Worm (Caenorhabditis elegans) whole organism, early embryonic: Measurements from ENCODE around the gene C23G10.7.

Source experiments
- B0310.2 ChIP-seq: sonication (generic microtip); optimal IDR thresholded peaks from 2 replicates; lab custom pipeline; 2016; ENCODE audit warnings: mild to moderate bottlenecking, missing genetic modification characterization, missing compliant biosample characterization
- F13C5.2 ChIP-seq: sonication (generic microtip); optimal IDR thresholded peaks from 2 replicates; lab custom pipeline; 2017; ENCODE audit warnings: mild to moderate bottlenecking, missing genetic modification characterization, inconsistent platforms, missing compliant biosample characterization
- aly-1 ChIP-seq: sonication (generic microtip); optimal IDR thresholded peaks from 2 replicates; lab custom pipeline; 2016; ENCODE audit warnings: missing genetic modification characterization, missing compliant biosample characterization
- ama-1 ChIP-seq: fragments of 150-350 bp; optimal IDR thresholded peaks from 2 replicates; lab custom pipeline; 2014
- ceh-13 ChIP-seq: fragments of 200-800 bp; sonication (Bioruptor generic); optimal IDR thresholded peaks from 2 replicates; lab custom pipeline; 2018; ENCODE audit warnings: mild to moderate bottlenecking, missing genetic modification characterization, missing compliant biosample characterization
- ceh-36 ChIP-seq: sonication (generic microtip); optimal IDR thresholded peaks from 2 replicates; lab custom pipeline; 2016; ENCODE audit warnings: missing genetic modification characterization, inconsistent platforms, missing compliant biosample characterization
- ets-7 ChIP-seq: sonication (generic microtip); optimal IDR thresholded peaks from 2 replicates; lab custom pipeline; 2016; ENCODE audit warnings: missing genotype, missing genetic modification characterization, missing compliant biosample characterization
- flt-1 ChIP-seq: fragments of 200-800 bp; sonication (Bioruptor generic); IDR thresholded peaks from 2 replicates; pipeline ENCODE4 v1.3.6; 2022; ENCODE audit warnings: missing genetic modification characterization, missing compliant biosample characterization
- hmbx-1 ChIP-seq: sonication (generic microtip); optimal IDR thresholded peaks from 2 replicates; lab custom pipeline; 2016; ENCODE audit warnings: mild to moderate bottlenecking, missing genetic modification characterization, missing compliant biosample characterization
- hmg-4 ChIP-seq: fragments of 200-800 bp; sonication (Bioruptor generic); optimal IDR thresholded peaks from 2 replicates; lab custom pipeline; 2018; ENCODE audit warnings: mild to moderate bottlenecking, missing genetic modification characterization, missing compliant biosample characterization
- hnd-1 ChIP-seq: sonication (generic microtip); optimal IDR thresholded peaks from 2 replicates; lab custom pipeline; 2016; ENCODE audit warnings: missing genetic modification characterization, missing compliant biosample characterization
- pes-1 ChIP-seq: fragments of 200-800 bp; sonication (Bioruptor generic); IDR thresholded peaks from 2 replicates; pipeline ENCODE4 v1.3.6; 2022; ENCODE audit warnings: missing genetic modification reagents, missing genetic modification characterization, missing compliant biosample characterization
- scrt-1 ChIP-seq: fragments of 200-800 bp; sonication (Bioruptor generic); IDR thresholded peaks from 2 replicates; pipeline ENCODE4 v1.3.6; 2022; ENCODE audit warnings: missing genetic modification characterization, missing compliant biosample characterization
- sea-1 ChIP-seq: fragments of 200-800 bp; sonication (Bioruptor generic); conservative IDR thresholded peaks from 2 replicates; pipeline ENCODE4 v1.3.6; 2022; ENCODE audit warnings: missing genetic modification characterization, missing compliant biosample characterization
- tbx-11 ChIP-seq: fragments of 200-800 bp; sonication (Bioruptor generic); IDR thresholded peaks from 2 replicates; pipeline ENCODE4 v1.3.6; 2022; ENCODE audit warnings: missing genetic modification characterization, missing compliant biosample characterization
- tbx-37 ChIP-seq: fragments of 200-800 bp; sonication (Bioruptor generic); conservative IDR thresholded peaks from 2 replicates; pipeline ENCODE4 v1.3.6; 2022; ENCODE audit warnings: missing genetic modification reagents, missing genetic modification characterization, missing compliant biosample characterization
- tra-4 ChIP-seq: sonication (generic microtip); optimal IDR thresholded peaks from 2 replicates; lab custom pipeline; 2017; ENCODE audit warnings: missing genetic modification characterization, missing compliant biosample characterization

Gene C23G10.7

ce11 chrIII:6164253-6164971 is 33.8 kb downstream of the C23G10.7 start, which contains the start of gene F42A10.9:
F42A10.9 (plus strand) TSS chrIII:6164573.
- no peak for TF ChIP-seq F13C5.2 (tag; lab: Kevin White, UChicago)
- TF ChIP-seq ets-7 (tag; lab: Kevin White, UChicago) = no peak
- no peak for TF ChIP-seq pes-1
- TF ChIP-seq hnd-1 (tag; lab: Kevin White, UChicago) = no peak
- no peak for TF ChIP-seq ceh-13 (GFP tag; lab: Kevin White, UChicago)
- no peak for TF ChIP-seq hmg-4
- TF ChIP-seq aly-1 (tag; lab: Kevin White, UChicago) = no peak
- no peak for TF ChIP-seq tbx-37 (GFP tag; lab: Robert Waterston, UW)
- TF ChIP-seq ceh-36 (tag; lab: Kevin White, UChicago) = no peak
- TF ChIP-seq ama-1 (lab: Kevin White, UChicago) = no peak
- no peak for TF ChIP-seq sea-1 (GFP tag; lab: Robert Waterston, UW)
- no peak for TF ChIP-seq tbx-11 (GFP tag; lab: Robert Waterston, UW)
- no peak for TF ChIP-seq tra-4

ce11 chrIII:6163381-6163780 is 34.8 kb downstream of the C23G10.7 start:
- TF ChIP-seq pes-1 (no peak), tbx-37 (GFP tag; lab: Robert Waterston, UW) (no peak), sea-1 (GFP tag; lab: Robert Waterston, UW) (no peak), aly-1 (tag; lab: Kevin White, UChicago) (no peak), ama-1 (lab: Kevin White, UChicago) (no peak), flt-1 (no peak), B0310.2 (tag; lab: Kevin White, UChicago) (no peak), tra-4 (no peak), scrt-1 (no peak), hnd-1 (tag; lab: Kevin White, UChicago) (no peak), ets-7 (tag; lab: Kevin White, UChicago) (no peak), F13C5.2 (tag; lab: Kevin White, UChicago) (no peak), tbx-11 (GFP tag; lab: Robert Waterston, UW) (no peak), ceh-36 (tag; lab: Kevin White, UChicago) (no peak), hmg-4 (no peak), hmbx-1 (tag; lab: Kevin White, UChicago) (no peak), ceh-13 (GFP tag; lab: Kevin White, UChicago) (no peak)

ce11 chrIII:6158642-6159475 is 39.4 kb downstream of the C23G10.7 start, which contains the start of gene nfm-1:
nfm-1 (plus strand) TSS chrIII:6159453.
- TF ChIP-seq hnd-1 (tag; lab: Kevin White, UChicago) (peak; percentile 81), tbx-37 (GFP tag; lab: Robert Waterston, UW) (peak; percentile 87), aly-1 (tag; lab: Kevin White, UChicago) (peak; percentile 71), B0310.2 (tag; lab: Kevin White, UChicago) (peak; percentile 88), scrt-1 (peak; percentile 95), ets-7 (tag; lab: Kevin White, UChicago) (no peak), pes-1 (peak; percentile 94), ceh-13 (GFP tag; lab: Kevin White, UChicago) (peak; percentile 83), sea-1 (GFP tag; lab: Robert Waterston, UW) (peak; percentile 94), hmbx-1 (tag; lab: Kevin White, UChicago) (peak; percentile 72), hmg-4 (peak; percentile 88), flt-1 (peak; percentile 93), tbx-11 (GFP tag; lab: Robert Waterston, UW) (peak; percentile 87), tra-4 (peak; percentile 74), F13C5.2 (tag; lab: Kevin White, UChicago) (peak; percentile 92), ceh-36 (tag; lab: Kevin White, UChicago) (peak; percentile 91), ama-1 (lab: Kevin White, UChicago) (no peak)

DNA sequence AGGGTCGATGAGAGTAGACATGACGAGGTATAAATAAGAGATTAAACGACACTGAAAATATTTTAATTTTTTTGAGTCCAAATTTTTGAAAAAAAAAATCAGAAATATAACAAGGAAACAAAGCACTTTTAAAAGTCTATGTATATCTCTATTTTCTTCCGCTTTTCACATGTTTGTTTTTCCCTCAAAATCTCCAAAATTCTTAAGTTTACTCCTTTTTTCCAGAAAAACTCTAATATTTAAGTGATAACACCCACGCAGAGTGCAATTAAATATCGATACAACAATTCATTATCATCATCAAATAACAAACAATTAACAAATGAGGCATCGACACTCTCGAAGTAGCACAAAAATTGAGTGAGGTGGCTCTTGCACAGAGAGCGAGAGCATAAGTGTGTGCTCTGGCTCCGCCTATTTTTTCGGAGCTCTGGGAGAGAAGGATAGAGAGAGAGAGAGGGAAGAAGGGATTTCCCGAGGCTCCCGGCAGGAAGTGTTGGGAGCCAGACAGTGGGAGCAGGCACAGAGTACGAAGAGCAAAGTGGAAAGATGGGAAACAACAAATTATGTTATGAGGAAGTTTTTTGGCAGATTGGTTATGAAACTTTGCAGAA is 40.4 kb downstream of the C23G10.7 start, which contains the start of gene anmt-2:
Gene anmt-2, minus strand, starts transcription at position 51 of the 614 bp plus-strand sequence.
- TF ChIP-seq flt-1 = no peak

DNA sequence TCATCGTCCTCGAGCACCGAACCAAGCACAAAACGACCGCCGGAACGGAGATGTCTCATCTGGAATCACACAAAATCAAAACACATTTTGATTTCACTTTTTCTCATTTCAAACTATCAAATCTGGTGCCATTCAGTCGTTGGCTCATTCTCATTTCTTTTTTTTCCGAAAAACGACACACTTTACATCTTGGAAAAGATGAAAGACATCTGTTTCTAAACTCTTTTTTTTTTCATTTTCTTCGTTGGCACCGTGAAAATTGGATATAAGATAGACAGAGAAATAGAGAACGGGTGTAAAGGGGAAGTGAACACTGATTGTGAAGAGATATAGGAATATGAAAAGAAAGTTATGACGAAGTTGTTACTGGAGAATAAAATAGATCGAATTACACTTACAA is 42.4 kb downstream of the C23G10.7 start:
- TF ChIP-seq F13C5.2 (tag; lab: Kevin White, UChicago) (no peak), hnd-1 (tag; lab: Kevin White, UChicago) (no peak), tbx-11 (GFP tag; lab: Robert Waterston, UW) (no peak), flt-1 (no peak), B0310.2 (tag; lab: Kevin White, UChicago) (no peak), ceh-36 (tag; lab: Kevin White, UChicago) (no peak), pes-1 (no peak), sea-1 (GFP tag; lab: Robert Waterston, UW) (no peak), tra-4 (no peak), ceh-13 (GFP tag; lab: Kevin White, UChicago) (no peak)

ce11 chrIII:6154586-6154985 is 43.6 kb downstream of the C23G10.7 start:
- TF ChIP-seq ceh-13 (GFP tag; lab: Kevin White, UChicago) (no peak), sea-1 (GFP tag; lab: Robert Waterston, UW) (no peak), hnd-1 (tag; lab: Kevin White, UChicago) (no peak), B0310.2 (tag; lab: Kevin White, UChicago) (no peak), aly-1 (tag; lab: Kevin White, UChicago) (no peak), tra-4 (no peak), scrt-1 (no peak), ama-1 (lab: Kevin White, UChicago) (no peak), F13C5.2 (tag; lab: Kevin White, UChicago) (no peak), ceh-36 (tag; lab: Kevin White, UChicago) (no peak), tbx-11 (GFP tag; lab: Robert Waterston, UW) (no peak), hmbx-1 (tag; lab: Kevin White, UChicago) (no peak), flt-1 (no peak)
